Worm (Caenorhabditis elegans): Measurements from ENCODE around the gene K02E2.6.
"Not testable (repeated sequence)": the region's sequence is repeated elsewhere in the genome, so short reads cannot be mapped to it uniquely, and the experiment has no call there.

The K02E2.6 gene

ce11 chrV:20369153-20369552 is 11.2 kb upstream of the K02E2.6 start, which contains the start of gene srh-177:
Gene srh-177, minus strand, starts transcription at chrV:20369253.
- not testable (repeated sequence) for TF ChIP-seq aly-2 (tag; optimal IDR thresholded peaks at IDR 0.05); sup-37 (GFP tag; optimal IDR thresholded peaks at IDR 0.05); unc-62 (GFP tag; optimal IDR thresholded peaks at IDR 0.05)

- TF ChIP-seq lin-35 (GFP tag; optimal IDR thresholded peaks at IDR 0.05): peak in 1 of 2 experiments; percentile 9
- no peak for TF ChIP-seq skn-1 (tag; optimal IDR thresholded peaks at IDR 0.05)
- peak; percentile 73 for TF ChIP-seq elt-2 (tag; optimal IDR thresholded peaks at IDR 0.05)
- TF ChIP-seq pax-3 (tag; optimal IDR thresholded peaks at IDR 0.05): peak; percentile 25
These were observed 5.9 kb upstream of the K02E2.6 start for ce11 chrV:20374484-20374883.

DNA sequence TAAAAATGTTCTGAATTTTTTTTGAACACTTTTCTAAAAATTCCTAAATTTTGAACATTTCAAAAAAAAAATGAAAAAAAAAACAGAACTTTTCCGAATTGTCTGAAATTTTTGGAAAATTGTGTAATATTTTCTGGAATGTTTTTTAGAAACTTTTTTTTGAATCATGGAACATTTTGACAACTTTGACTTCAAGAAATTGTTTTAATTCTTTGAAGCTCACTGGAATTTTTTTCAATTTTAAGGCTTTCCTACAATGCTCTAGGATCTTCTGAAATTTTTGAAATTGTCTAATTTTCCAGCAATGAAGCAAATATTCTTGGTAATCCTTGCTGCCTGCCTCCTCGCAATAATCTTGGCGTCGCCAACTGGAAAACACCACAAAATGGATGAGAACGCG is 5.1 kb upstream of the K02E2.6 start, which contains the start of gene ins-35:
Gene ins-35, plus strand, starts transcription at position 301 of the 400 bp plus-strand sequence.
- TF ChIP-seq tbx-2 (tag; optimal IDR thresholded peaks at IDR 0.05): no peak
- TF ChIP-seq ceh-8 (GFP tag; optimal IDR thresholded peaks at IDR 0.05): no peak
- no peak for TF ChIP-seq aha-1 (tag; optimal IDR thresholded peaks at IDR 0.05)
- no peak for TF ChIP-seq unc-130 (tag; optimal IDR thresholded peaks at IDR 0.05)
- TF ChIP-seq zag-1 (tag; optimal IDR thresholded peaks at IDR 0.05): no peak
- TF ChIP-seq pag-3 (tag; optimal IDR thresholded peaks at IDR 0.05; ENCODE audit: borderline replicate concordance, insufficient read depth): no peak
- TF ChIP-seq sptf-1 (tag; optimal IDR thresholded peaks at IDR 0.05): no peak
- no peak for TF ChIP-seq isw-1 (GFP tag; IDR thresholded peaks at IDR 0.05)
- no peak for TF ChIP-seq nhr-77 (tag; optimal IDR thresholded peaks at IDR 0.05)
- TF ChIP-seq ztf-4 (tag; optimal IDR thresholded peaks at IDR 0.05): no peak

ce11 chrV:20376070-20376469 is 4.3 kb upstream of the K02E2.6 start:
- no peak for TF ChIP-seq unc-86 (tag; optimal IDR thresholded peaks at IDR 0.05)
- no peak for TF ChIP-seq mef-2 (tag; optimal IDR thresholded peaks at IDR 0.05)
- TF ChIP-seq ets-5 (GFP tag; IDR thresholded peaks at IDR 0.05): no peak
- no peak for TF ChIP-seq unc-62 (GFP tag; optimal IDR thresholded peaks at IDR 0.05)
- TF ChIP-seq fkh-10 (GFP tag; optimal IDR thresholded peaks at IDR 0.05): no peak
- no peak for TF ChIP-seq mdl-1 (tag; optimal IDR thresholded peaks at IDR 0.05)
- TF ChIP-seq nhr-84 (tag; optimal IDR thresholded peaks at IDR 0.05): no peak
- no peak for TF ChIP-seq ceh-63 (GFP tag; optimal IDR thresholded peaks at IDR 0.05)

- TF ChIP-seq Y116A8C.19 (tag; optimal IDR thresholded peaks at IDR 0.05; ENCODE audit: borderline replicate concordance) (no peak), efl-3 (GFP tag; optimal IDR thresholded peaks at IDR 0.05) (no peak), lin-15B (tag; optimal IDR thresholded peaks at IDR 0.05) (no peak), aly-2 (tag; optimal IDR thresholded peaks at IDR 0.05) (no peak), dpl-1 (GFP tag; optimal IDR thresholded peaks at IDR 0.05) (peak in 2 of 3 experiments; percentile 4 to 21), blmp-1 (tag; optimal IDR thresholded peaks at IDR 0.05) (peak; percentile 51), tbx-2 (tag; optimal IDR thresholded peaks at IDR 0.05) (peak; percentile 36), unc-86 (tag; optimal IDR thresholded peaks at IDR 0.05) (peak; percentile 14), lsy-2 (tag; optimal IDR thresholded peaks at IDR 0.05) (peak; percentile 23 to 44), swsn-7 (tag; optimal IDR thresholded peaks at IDR 0.05) (peak; percentile 53), efl-1 (optimal IDR thresholded peaks at IDR 0.05) (peak; percentile 40 to 78), efl-1 (GFP tag; optimal IDR thresholded peaks at IDR 0.05 in 1 of 2) (peak in 1 of 2 experiments; percentile 19), nhr-20 (tag; optimal IDR thresholded peaks at IDR 0.05) (peak; percentile 50), mdl-1 (tag; optimal IDR thresholded peaks at IDR 0.05) (peak in 1 of 2 experiments; percentile 59), ets-5 (GFP tag; IDR thresholded peaks at IDR 0.05) (no peak), mep-1 (tag; optimal IDR thresholded peaks at IDR 0.05) (peak; percentile 41), dsc-1 (tag; optimal IDR thresholded peaks at IDR 0.05) (peak; percentile 28), isw-1 (GFP tag; IDR thresholded peaks at IDR 0.05) (no peak), irx-1 (tag; optimal IDR thresholded peaks at IDR 0.05) (peak; percentile 7), fkh-8 (tag; optimal IDR thresholded peaks at IDR 0.05) (peak; percentile 9), nhr-11 (tag; optimal IDR thresholded peaks at IDR 0.05) (no peak), lin-35 (GFP tag; optimal IDR thresholded peaks at IDR 0.05) (peak; percentile 23 to 60), skn-1 (tag; optimal IDR thresholded peaks at IDR 0.05) (peak; percentile 57), hpl-2 (GFP tag; optimal IDR thresholded peaks at IDR 0.05) (no peak), pqm-1 (tag; optimal IDR thresholded peaks at IDR 0.05) (no peak), snpc-4 (tag; optimal IDR thresholded peaks at IDR 0.05) (peak; percentile 19), fos-1 (tag; optimal IDR thresholded peaks at IDR 0.05) (peak; percentile 38), snu-23 (GFP tag; optimal IDR thresholded peaks at IDR 0.05) (peak; percentile 71), nhr-71 (tag; optimal IDR thresholded peaks at IDR 0.05) (peak; percentile 62)
These were observed 2.8 kb downstream of the K02E2.6 start, which contains the start of gene K02E2.11 for ce11 chrV:20383065-20383609. Gene K02E2.11, plus strand, starts transcription at chrV:20383315.

All from whole organism, L1 larva.